Worm (Caenorhabditis elegans) whole organism, L2 larva: ENCODE measurements around the gene fbxa-138.

Experiments
- crh-2 ChIP-seq: sonication (generic microtip); optimal IDR thresholded peaks from 2 replicates; lab custom pipeline; 2017; ENCODE audit warnings: missing biosample characterization, missing genetic modification characterization
- mdl-1 ChIP-seq, 2 experiments: fragments of 150-350 bp in 1 of 2; sonication (generic microtip) in 1 of 2; optimal IDR thresholded peaks; 2 replicates each; lab custom pipeline; 2017; ENCODE audit warnings: missing biosample characterization in 2 of 2, missing genetic modification characterization in 2 of 2
- nhr-11 ChIP-seq: fragments of 150-350 bp; optimal IDR thresholded peaks from 2 replicates; lab custom pipeline; 2014; ENCODE audit warnings: missing biosample characterization, missing genetic modification characterization
- unc-62 ChIP-seq: fragments of 150-350 bp; optimal IDR thresholded peaks from 2 replicates; lab custom pipeline; 2014; ENCODE audit warnings: missing biosample characterization, missing genetic modification reagents, missing genetic modification characterization
- ztf-11 ChIP-seq: sonication (generic microtip); optimal IDR thresholded peaks from 2 replicates; lab custom pipeline; 2017; ENCODE audit warnings: missing biosample characterization, missing genetic modification characterization

DNA sequence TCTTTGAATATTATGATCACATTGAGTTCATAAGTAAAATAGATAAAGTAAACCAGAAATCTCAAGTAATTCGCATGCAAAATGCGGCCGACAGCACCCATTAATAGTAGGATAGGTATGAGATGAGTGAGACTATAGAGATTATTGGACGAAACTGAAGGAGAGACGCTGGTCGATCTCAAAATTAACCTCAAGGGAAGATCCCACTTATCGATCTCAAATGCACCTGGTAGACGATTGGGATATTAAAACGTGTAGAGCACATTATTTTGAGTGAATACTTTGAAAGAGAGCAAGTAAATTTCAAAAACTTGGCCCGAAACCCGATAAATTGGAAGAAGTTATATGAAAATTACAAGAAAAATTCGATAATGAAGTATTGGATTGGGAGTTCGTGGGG is 38.4 kb downstream of the fbxa-138 start, which contains the start of gene Y82E9BL.6:
- TF ChIP-seq mdl-1 (tag; optimal IDR thresholded peaks at IDR 0.05; lab: Kevin White, UChicago), result no peak
- no peak for TF ChIP-seq nhr-11
- TF ChIP-seq ztf-11 (tag; lab: Kevin White, UChicago), result no peak
- no peak for TF ChIP-seq crh-2 (tag; lab: Kevin White, UChicago)
- TF ChIP-seq unc-62 (GFP tag; lab: Kevin White, UChicago), result no peak
